Fruit fly (Drosophila melanogaster) whole organism, embryonic: ENCODE results near the gene CG18557.

Experiments used
- CG11093 ChIP-seq: fragments of 200-800 bp; sonication (Bioruptor generic); IDR thresholded peaks from 3 replicates; pipeline ENCODE4 v1.3.6; 2022; ENCODE audit warnings: missing biosample characterization, missing genetic modification characterization
- CG12071 ChIP-seq: fragments of 200-800 bp; sonication (Bioruptor generic); optimal IDR thresholded peaks from 3 replicates; lab custom pipeline; 2018; ENCODE audit warnings: missing biosample characterization, mild to moderate bottlenecking, missing genetic modification characterization
- CG12942 ChIP-seq: fragments of 200-800 bp; sonication (Bioruptor generic); optimal IDR thresholded peaks from 3 replicates; lab custom pipeline; 2016; ENCODE audit warnings: missing biosample characterization, missing genetic modification characterization
- CG13424 ChIP-seq: fragments of 200-800 bp; sonication (Bioruptor generic); optimal IDR thresholded peaks from 2 replicates; lab custom pipeline; 2019; ENCODE audit warnings: missing biosample characterization, mild to moderate bottlenecking, missing genetic modification characterization, moderate library complexity
- CG17361 ChIP-seq: fragments of 200-800 bp; sonication (Bioruptor generic); IDR thresholded peaks from 3 replicates; pipeline ENCODE4 v1.3.6; 2022; ENCODE audit warnings: missing biosample characterization, missing genetic modification characterization
- CG2712 ChIP-seq: fragments of 200-800 bp; optimal IDR thresholded peaks from 3 replicates; lab custom pipeline; 2019; ENCODE audit warnings: missing biosample characterization, mild to moderate bottlenecking, missing genetic modification characterization, moderate library complexity
- CG3407 ChIP-seq: fragments of 200-800 bp; sonication (Bioruptor generic); optimal IDR thresholded peaks from 2 replicates; lab custom pipeline; 2018; ENCODE audit warnings: missing biosample characterization, mild to moderate bottlenecking, missing genetic modification characterization
- CG34422 ChIP-seq: fragments of 200-800 bp; sonication (Bioruptor generic); IDR thresholded peaks from 3 replicates; pipeline ENCODE4 v1.3.6; 2022; ENCODE audit warnings: missing biosample characterization, missing genetic modification characterization
- CG3847 ChIP-seq: fragments of 200-800 bp; sonication (Bioruptor generic); IDR thresholded peaks from 2 replicates; pipeline ENCODE4 v1.3.6; 2022; ENCODE audit warnings: missing biosample characterization, missing genetic modification characterization
- CG42726 ChIP-seq: fragments of 200-800 bp; sonication (Bioruptor generic); IDR thresholded peaks from 2 replicates; pipeline ENCODE4 v1.3.6; 2022; ENCODE audit warnings: missing biosample characterization, missing genetic modification characterization; ENCODE audit not compliant: partially characterized antibody
- CG4424 ChIP-seq: fragments of 200-800 bp; sonication (Bioruptor generic); optimal IDR thresholded peaks from 3 replicates; lab custom pipeline; 2016; ENCODE audit warnings: missing biosample characterization, missing genetic modification characterization
- CG6813 ChIP-seq: fragments of 200-800 bp; sonication (Bioruptor generic); optimal IDR thresholded peaks from 2 replicates; lab custom pipeline; 2017; ENCODE audit warnings: missing biosample characterization, missing genetic modification characterization, mild to moderate bottlenecking, moderate library complexity, missing genetic modification reagents
- CG7372 ChIP-seq: fragments of 200-800 bp; sonication (Bioruptor generic); IDR thresholded peaks from 2 replicates; pipeline ENCODE4 v1.3.6; 2022; ENCODE audit warnings: missing biosample characterization, missing genetic modification characterization
- CG7786 ChIP-seq: fragments of 200-800 bp; sonication (Bioruptor generic); optimal IDR thresholded peaks from 2 replicates; lab custom pipeline; 2016; ENCODE audit warnings: missing biosample characterization, missing genetic modification characterization
- CG8388 ChIP-seq: fragments of 200-800 bp; sonication (Bioruptor generic); optimal IDR thresholded peaks from 2 replicates; lab custom pipeline; 2019; ENCODE audit warnings: missing biosample characterization, mild to moderate bottlenecking, missing genetic modification characterization, moderate library complexity
- CG9609 ChIP-seq: fragments of 200-800 bp; sonication (Bioruptor generic); optimal IDR thresholded peaks from 3 replicates; lab custom pipeline; 2016; ENCODE audit warnings: missing biosample characterization, missing genetic modification characterization
- CG9817 ChIP-seq: fragments of 200-800 bp; sonication (Bioruptor generic); optimal IDR thresholded peaks from 2 replicates; lab custom pipeline; 2018; ENCODE audit warnings: missing biosample characterization, mild to moderate bottlenecking, missing genetic modification characterization, moderate library complexity
- Dek ChIP-seq: fragments of 200-800 bp; sonication (Bioruptor generic); optimal IDR thresholded peaks from 3 replicates; lab custom pipeline; 2019; ENCODE audit warnings: missing biosample characterization, mild to moderate bottlenecking, missing genetic modification characterization, moderate library complexity
- Dll ChIP-seq: fragments of 200-800 bp; sonication (Bioruptor generic); IDR thresholded peaks from 4 replicates; pipeline ENCODE4 v1.3.6; 2022; ENCODE audit warnings: missing biosample characterization, missing genetic modification characterization; ENCODE audit not compliant: partially characterized antibody
- Eip74EF ChIP-seq, 2 experiments: fragments of 200-800 bp in 1 of 2; fragments of >200 bp in 1 of 2; sonication (Bioruptor generic) in 1 of 2; optimal IDR thresholded peaks; 2 replicates each; lab custom pipeline; 2017 to 2019; ENCODE audit warnings: missing biosample characterization in 2 of 2, missing genetic modification characterization in 2 of 2, mild to moderate bottlenecking in 1 of 2, moderate library complexity in 1 of 2
- HHEX ChIP-seq: fragments of 200-800 bp; sonication (Bioruptor generic); optimal IDR thresholded peaks from 3 replicates; lab custom pipeline; 2017; ENCODE audit warnings: missing biosample characterization, mild to moderate bottlenecking, missing genetic modification characterization, missing genetic modification reagents
- Hey ChIP-seq: fragments of 200-800 bp; sonication (Bioruptor generic); optimal IDR thresholded peaks from 3 replicates; lab custom pipeline; 2018; ENCODE audit warnings: missing biosample characterization, mild to moderate bottlenecking, missing genetic modification characterization
- HmgZ ChIP-seq: fragments of 200-800 bp; sonication (Bioruptor generic); optimal IDR thresholded peaks from 2 replicates; lab custom pipeline; 2018; ENCODE audit warnings: missing biosample characterization, mild to moderate bottlenecking, missing genetic modification characterization
- Hmx ChIP-seq: fragments of 200-800 bp; sonication (Bioruptor generic); optimal IDR thresholded peaks from 2 replicates; lab custom pipeline; 2016; ENCODE audit warnings: missing biosample characterization, missing genetic modification characterization
- Lim3 ChIP-seq: fragments of 200-800 bp; sonication (Bioruptor generic); IDR thresholded peaks from 2 replicates; pipeline ENCODE4 v1.3.6; 2022; ENCODE audit warnings: missing biosample characterization, missing genetic modification characterization
- Med ChIP-seq: fragments of 200-800 bp; sonication (Bioruptor generic); peaks from one replicate; lab custom pipeline; 2016; ENCODE audit warnings: missing biosample characterization, missing genetic modification characterization, mild to moderate bottlenecking, inconsistent platforms, moderate library complexity
- Rfx ChIP-seq: fragments of 200-800 bp; sonication (Bioruptor generic); IDR thresholded peaks from 2 replicates; pipeline ENCODE4 v1.3.6; 2022; ENCODE audit warnings: missing biosample characterization, missing genetic modification characterization
- Scr ChIP-seq: fragments of 200-800 bp; sonication (Bioruptor generic); IDR thresholded peaks from 2 replicates; pipeline ENCODE4 v1.3.6; 2022; ENCODE audit warnings: missing biosample characterization, missing genetic modification characterization; ENCODE audit not compliant: partially characterized antibody
- YL-1 ChIP-seq: fragments of 200-800 bp; sonication (Bioruptor generic); optimal IDR thresholded peaks from 3 replicates; lab custom pipeline; 2017; ENCODE audit warnings: missing biosample characterization, mild to moderate bottlenecking, missing genetic modification characterization
- ara ChIP-seq: fragments of 200-800 bp; sonication (Bioruptor generic); IDR thresholded peaks from 2 replicates; pipeline ENCODE4 v1.3.6; 2022; ENCODE audit warnings: missing biosample characterization, missing genetic modification characterization
- br ChIP-seq: fragments of >200 bp; optimal IDR thresholded peaks from 2 replicates; lab custom pipeline; 2017
- btn ChIP-seq: fragments of 200-800 bp; sonication (Bioruptor generic); optimal IDR thresholded peaks from 2 replicates; lab custom pipeline; 2016; ENCODE audit warnings: missing biosample characterization, missing genetic modification characterization
- dmrt11E ChIP-seq: fragments of 200-800 bp; sonication (Bioruptor generic); optimal IDR thresholded peaks from 3 replicates; lab custom pipeline; 2018; ENCODE audit warnings: missing biosample characterization, mild to moderate bottlenecking, missing genetic modification characterization, moderate library complexity
- emc ChIP-seq: fragments of 200-800 bp; sonication (Bioruptor generic); optimal IDR thresholded peaks from 2 replicates; lab custom pipeline; 2016; ENCODE audit warnings: missing biosample characterization, missing genetic modification characterization
- exex ChIP-seq: fragments of 200-800 bp; sonication (Bioruptor generic); optimal IDR thresholded peaks from 4 replicates; lab custom pipeline; 2018; ENCODE audit warnings: missing biosample characterization, mild to moderate bottlenecking, missing genetic modification characterization, moderate library complexity
- hkb ChIP-seq, 2 experiments: fragments of 200-800 bp in 1 of 2; fragments of >200 bp in 1 of 2; sonication (Bioruptor generic) in 1 of 2; IDR thresholded peaks in 1 of 2; optimal IDR thresholded peaks in 1 of 2; 2 replicates each; pipeline versions ENCODE4 v1.3.6 to Lab custom; 2017 to 2022; ENCODE audit warnings: missing biosample characterization in 1 of 2, missing genetic modification characterization in 1 of 2
- knrl ChIP-seq: fragments of 200-800 bp; sonication (Bioruptor generic); IDR thresholded peaks from 3 replicates; pipeline ENCODE4 v1.3.6; 2022; ENCODE audit warnings: missing biosample characterization, missing genetic modification characterization; ENCODE audit not compliant: partially characterized antibody
- lab ChIP-seq: fragments of 200-800 bp; sonication (Bioruptor generic); optimal IDR thresholded peaks from 3 replicates; lab custom pipeline; 2017; ENCODE audit warnings: missing biosample characterization, missing genetic modification characterization, mild to moderate bottlenecking, moderate library complexity, missing genetic modification reagents
- lov ChIP-seq, 2 experiments: fragments of 200-800 bp in 1 of 2; fragments of >200 bp in 1 of 2; sonication (Bioruptor generic) in 1 of 2; IDR thresholded peaks in 1 of 2; optimal IDR thresholded peaks in 1 of 2; 2 replicates in 1 of 2; 3 replicates in 1 of 2; pipeline versions ENCODE4 v1.3.6 to Lab custom; 2017 to 2022; ENCODE audit warnings: missing biosample characterization in 1 of 2, missing genetic modification characterization in 1 of 2
- luna ChIP-seq: fragments of 200-800 bp; sonication (Bioruptor generic); optimal IDR thresholded peaks from 2 replicates; lab custom pipeline; 2016; ENCODE audit warnings: missing biosample characterization, missing genetic modification characterization
- nau ChIP-seq: fragments of 200-800 bp; sonication (Bioruptor generic); optimal IDR thresholded peaks from 3 replicates; lab custom pipeline; 2017; ENCODE audit warnings: missing biosample characterization, mild to moderate bottlenecking, missing genetic modification characterization, missing genetic modification reagents
- prd ChIP-seq, 3 experiments: fragments of >200 bp in 2 of 3; fragments of 200-800 bp in 1 of 3; sonication (Bioruptor generic) in 1 of 3; optimal IDR thresholded peaks in 2 of 3; IDR thresholded peaks in 1 of 3; 2 replicates in 2 of 3; 3 replicates in 1 of 3; pipeline versions ENCODE4 v1.3.6 to Lab custom; 2017 to 2022; ENCODE audit warnings: missing biosample characterization in 1 of 3, missing genetic modification characterization in 1 of 3
- pum ChIP-seq: fragments of 200-800 bp; sonication (Bioruptor generic); optimal IDR thresholded peaks from 2 replicates; lab custom pipeline; 2016; ENCODE audit warnings: missing biosample characterization, missing genetic modification characterization
- ro ChIP-seq: fragments of 200-800 bp; sonication (Bioruptor generic); IDR thresholded peaks from 2 replicates; pipeline ENCODE4 v1.3.6; 2022; ENCODE audit warnings: missing biosample characterization, missing genetic modification characterization
- sd ChIP-seq: fragments of 200-800 bp; sonication (Bioruptor generic); optimal IDR thresholded peaks from 3 replicates; lab custom pipeline; 2018; ENCODE audit warnings: missing biosample characterization, mild to moderate bottlenecking, missing genetic modification characterization, moderate library complexity
- sima ChIP-seq: fragments of 200-800 bp; sonication (Bioruptor generic); optimal IDR thresholded peaks from 2 replicates; lab custom pipeline; 2016; ENCODE audit warnings: missing biosample characterization, missing genetic modification characterization
- sisA ChIP-seq: fragments of 200-800 bp; sonication (Bioruptor generic); IDR thresholded peaks from 2 replicates; pipeline ENCODE4 v1.3.6; 2022; ENCODE audit warnings: missing biosample characterization, missing genetic modification characterization
- unpg ChIP-seq: fragments of 200-800 bp; sonication (Bioruptor generic); optimal IDR thresholded peaks from 3 replicates; lab custom pipeline; 2018; ENCODE audit warnings: missing biosample characterization, mild to moderate bottlenecking, missing genetic modification characterization, moderate library complexity

CG18557 gene

dm6 chr2L:2830341-2830800, 15.2 kb downstream of the CG18557 start (continued):
- TF ChIP-seq HmgZ (peak; percentile 51), CG3407 (peak; percentile 81), exex (peak; percentile 50), Hey (tag; lab: Kevin White, UChicago) (no peak), luna (no peak), CG12942 (peak; percentile 61), CG12071 (GFP tag; lab: Kevin White, UChicago) (peak; percentile 28), CG11093 (peak; percentile 74; the same call in 2 of the 3 replicates), CG2712 (peak; percentile 95), Eip74EF (GFP tag; optimal IDR thresholded peaks at IDR 0.05; lab: Kevin White, UChicago) (peak in 1 of 2 experiments; percentile 93), lab (GFP tag; lab: Kevin White, UChicago) (peak; percentile 86), YL-1 (GFP tag; lab: Kevin White, UChicago) (peak; percentile 60), Med (peak; percentile 67), sisA (GFP tag; lab: Robert Waterston, UW) (peak; percentile 68), dmrt11E (tag; lab: Kevin White, UChicago) (peak; percentile 94), Hmx (peak; percentile 74), CG7786 (peak; percentile 31), knrl (GFP tag; lab: Robert Waterston, UW) (no peak), lov (optimal IDR thresholded peaks at IDR 0.05; lab: Kevin White, UChicago) (no peak), lov (GFP tag; IDR thresholded peaks at IDR 0.05; lab: Robert Waterston, UW) (no peak), CG3847 (GFP tag; lab: Robert Waterston, UW) (peak; percentile 69), Scr (no peak), CG9817 (peak; percentile 75), ro (GFP tag; lab: Robert Waterston, UW) (peak; percentile 24; the same call in 1 of the 2 replicates), CG9609 (GFP tag; lab: Kevin White, UChicago) (no peak), ara (GFP tag; lab: Robert Waterston, UW) (peak; percentile 70), btn (GFP tag; lab: Kevin White, UChicago) (no peak), Dll (no peak), Lim3 (GFP tag; lab: Robert Waterston, UW) (no peak), CG6813 (GFP tag; lab: Kevin White, UChicago) (peak; percentile 86), hkb (optimal IDR thresholded peaks at IDR 0.05; lab: Kevin White, UChicago) (no peak), hkb (GFP tag; IDR thresholded peaks at IDR 0.05; lab: Robert Waterston, UW) (peak; percentile 86), Rfx (GFP tag; lab: Robert Waterston, UW) (peak; percentile 66), CG7372 (GFP tag; lab: Robert Waterston, UW) (peak; percentile 72), emc (GFP tag; lab: Kevin White, UChicago) (no peak), CG17361 (GFP tag; lab: Robert Waterston, UW) (peak; percentile 98), HHEX (peak; percentile 85), sima (GFP tag; lab: Kevin White, UChicago) (no peak), Dek (tag; lab: Kevin White, UChicago) (peak; percentile 76), CG8388 (GFP tag; lab: Kevin White, UChicago) (peak; percentile 87), br (no peak), sd (tag; lab: Kevin White, UChicago) (peak; percentile 44), unpg (peak; percentile 88), nau (GFP tag; lab: Kevin White, UChicago) (peak; percentile 84), pum (GFP tag; lab: Kevin White, UChicago) (peak; percentile 60), CG34422 (GFP tag; lab: Robert Waterston, UW) (peak; percentile 69; the same call in 2 of the 3 replicates), prd (optimal IDR thresholded peaks at IDR 0.05; lab: Kevin White, UChicago) (no peak), prd (GFP tag; IDR thresholded peaks at IDR 0.05; lab: Robert Waterston, UW) (peak; percentile 82), CG42726 (GFP tag; lab: Robert Waterston, UW) (no peak), CG13424 (tag; lab: Kevin White, UChicago) (peak; percentile 95), CG4424 (GFP tag; lab: Kevin White, UChicago) (peak; percentile 91)
